Worm (Caenorhabditis elegans) whole organism, midembryonic: Measurements from ENCODE around the gene cyk-1.

Experiments used
- T22C8.4 ChIP-seq: fragments of 200-800 bp; sonication (Bioruptor generic); IDR thresholded peaks from 2 replicates; pipeline ENCODE4 v1.3.6; 2022; ENCODE audit warnings: missing genetic modification characterization, missing compliant biosample characterization
- cog-1 ChIP-seq: sonication (generic microtip); optimal IDR thresholded peaks from 2 replicates; lab custom pipeline; 2016; ENCODE audit warnings: missing genetic modification characterization, missing compliant biosample characterization
- flt-1 ChIP-seq: fragments of 200-800 bp; sonication (Bioruptor generic); IDR thresholded peaks from 2 replicates; pipeline ENCODE4 v1.3.6; 2022; ENCODE audit warnings: missing genetic modification characterization, missing compliant biosample characterization
- klf-2 ChIP-seq: fragments of 200-800 bp; sonication (Bioruptor generic); conservative IDR thresholded peaks from 2 replicates; pipeline ENCODE4 v1.3.6; 2022; ENCODE audit warnings: missing genetic modification reagents, missing genetic modification characterization, missing compliant biosample characterization
- med-1 ChIP-seq: sonication (generic microtip); optimal IDR thresholded peaks from 2 replicates; lab custom pipeline; 2017; ENCODE audit warnings: missing genetic modification characterization, mild to moderate bottlenecking, missing compliant biosample characterization, antibody characterized with exemption, missing genetic modification reagents; ENCODE audit not compliant: insufficient read depth
- ref-1 ChIP-seq: fragments of 200-800 bp; sonication (Bioruptor generic); conservative IDR thresholded peaks from 2 replicates; pipeline ENCODE4 v1.3.6; 2022; ENCODE audit warnings: missing genetic modification reagents, missing genetic modification characterization, missing compliant biosample characterization
- tab-1 ChIP-seq: fragments of 200-800 bp; sonication (Bioruptor generic); IDR thresholded peaks from 2 replicates; pipeline ENCODE4 v1.3.6; 2022; ENCODE audit warnings: missing genetic modification characterization, missing compliant biosample characterization
- ztf-23 ChIP-seq: fragments of 200-800 bp; sonication (Bioruptor generic); IDR thresholded peaks from 2 replicates; pipeline ENCODE4 v1.3.6; 2022; ENCODE audit warnings: missing genetic modification reagents, missing genetic modification characterization, missing compliant biosample characterization
- ztf-29 ChIP-seq: fragments of 200-800 bp; sonication (Bioruptor generic); IDR thresholded peaks from 2 replicates; pipeline ENCODE4 v1.3.6; 2022; ENCODE audit warnings: missing genetic modification reagents, missing genetic modification characterization, missing compliant biosample characterization

Gene cyk-1

ce11 chrIII:7064185-7064584 lies 35.2 kb upstream of the cyk-1 start, which contains the start of gene R01H2.4:
R01H2.4 (minus strand) TSS chrIII:7064285.
- no peak for TF ChIP-seq ztf-23
- no peak for TF ChIP-seq cog-1 (tag; lab: Kevin White, UChicago)
- no peak for TF ChIP-seq T22C8.4
- no peak for TF ChIP-seq tab-1 (GFP tag; lab: Robert Waterston, UW)
- no peak for TF ChIP-seq flt-1 (GFP tag; lab: Robert Waterston, UW)
- no peak for TF ChIP-seq klf-2
- no peak for TF ChIP-seq ref-1 (GFP tag; lab: Robert Waterston, UW)
- no peak for TF ChIP-seq ztf-29 (GFP tag; lab: Robert Waterston, UW)
- TF ChIP-seq med-1 (GFP tag; lab: Kevin White, UChicago): no peak

DNA sequence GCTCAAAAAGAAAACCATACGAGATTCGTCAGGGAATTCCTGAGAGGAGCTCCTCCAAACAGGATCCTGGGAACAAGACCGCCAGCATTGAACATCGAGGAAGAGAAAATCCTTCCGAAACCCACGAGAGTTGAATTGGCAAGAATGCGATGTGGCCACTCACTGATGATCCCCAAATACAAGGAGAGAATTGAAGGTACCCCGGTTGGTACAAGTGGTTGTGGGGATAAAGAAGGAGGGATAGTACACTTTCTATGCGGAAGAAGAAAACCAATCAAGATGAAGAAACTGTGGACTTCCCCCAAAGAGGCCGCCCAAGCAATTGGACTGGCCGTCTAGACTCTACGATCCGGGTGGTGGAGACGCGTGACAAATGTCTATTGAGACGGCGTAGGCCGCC lies 34.1 kb upstream of the cyk-1 start:
- TF ChIP-seq flt-1 (GFP tag; lab: Robert Waterston, UW) (no peak), klf-2 (no peak), ref-1 (GFP tag; lab: Robert Waterston, UW) (no peak), ztf-23 (no peak), cog-1 (tag; lab: Kevin White, UChicago) (no peak), tab-1 (GFP tag; lab: Robert Waterston, UW) (no peak), med-1 (GFP tag; lab: Kevin White, UChicago) (no peak), T22C8.4 (no peak), ztf-29 (GFP tag; lab: Robert Waterston, UW) (no peak)

ce11 chrIII:7062580-7062979 lies 33.6 kb upstream of the cyk-1 start, which contains the start of gene R01H2.1:
R01H2.1 (plus strand) TSS chrIII:7062880.
- no peak for TF ChIP-seq ztf-23
- TF ChIP-seq ref-1 (GFP tag; lab: Robert Waterston, UW): no peak
- no peak for TF ChIP-seq flt-1 (GFP tag; lab: Robert Waterston, UW)
- TF ChIP-seq klf-2: no peak
- TF ChIP-seq tab-1 (GFP tag; lab: Robert Waterston, UW): no peak
- TF ChIP-seq ztf-29 (GFP tag; lab: Robert Waterston, UW): no peak
- TF ChIP-seq T22C8.4: no peak
- TF ChIP-seq cog-1 (tag; lab: Kevin White, UChicago): no peak
- no peak for TF ChIP-seq med-1 (GFP tag; lab: Kevin White, UChicago)

DNA sequence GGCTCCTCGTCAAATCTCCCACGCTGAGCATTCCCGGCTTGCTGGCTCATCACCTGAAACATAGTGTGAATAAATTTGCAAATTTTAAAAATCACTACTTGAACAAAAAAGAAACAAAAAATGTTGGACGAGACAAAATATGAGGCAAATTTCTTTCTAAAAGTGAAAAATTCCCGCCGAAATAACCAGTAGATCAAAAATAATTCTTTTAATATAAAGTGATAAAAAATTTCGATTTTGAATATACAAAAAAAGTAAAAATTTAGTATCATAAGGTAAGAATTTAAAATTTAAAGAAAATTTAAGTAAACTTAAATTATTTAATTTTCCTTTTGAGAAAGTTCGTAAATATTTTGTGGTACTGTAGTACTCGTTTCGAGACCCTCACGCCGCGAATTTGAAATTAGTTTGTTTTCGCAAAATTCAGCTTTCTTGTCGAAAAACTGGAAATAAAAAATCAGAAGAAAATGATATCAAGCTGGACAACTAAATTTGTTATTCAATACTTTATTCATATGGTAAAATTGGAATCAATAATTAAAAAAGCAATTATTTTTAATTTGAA lies 31.6 kb upstream of the cyk-1 start, which contains the start of gene egg-2:
egg-2 (minus strand) TSS at position 53 of the 565 bp plus-strand sequence.
- TF ChIP-seq klf-2: no peak
- TF ChIP-seq med-1 (GFP tag; lab: Kevin White, UChicago): no peak
- TF ChIP-seq cog-1 (tag; lab: Kevin White, UChicago): no peak
- no peak for TF ChIP-seq T22C8.4
- no peak for TF ChIP-seq ztf-29 (GFP tag; lab: Robert Waterston, UW)
- TF ChIP-seq flt-1 (GFP tag; lab: Robert Waterston, UW): no peak
- no peak for TF ChIP-seq tab-1 (GFP tag; lab: Robert Waterston, UW)
- no peak for TF ChIP-seq ref-1 (GFP tag; lab: Robert Waterston, UW)
- no peak for TF ChIP-seq ztf-23

- TF ChIP-seq cog-1 (tag; lab: Kevin White, UChicago) (no peak), flt-1 (GFP tag; lab: Robert Waterston, UW) (no peak), tab-1 (GFP tag; lab: Robert Waterston, UW) (no peak), ztf-23 (no peak), klf-2 (no peak), ref-1 (GFP tag; lab: Robert Waterston, UW) (no peak), T22C8.4 (no peak), med-1 (GFP tag; lab: Kevin White, UChicago) (no peak), ztf-29 (GFP tag; lab: Robert Waterston, UW) (no peak)
Observed at ce11 chrIII:7056241-7056640, 27.2 kb upstream of the cyk-1 start, which contains the start of gene R01H2.2. R01H2.2 (plus strand) TSS chrIII:7056541.

- no peak for TF ChIP-seq med-1 (GFP tag; lab: Kevin White, UChicago)
- no peak for TF ChIP-seq ztf-29 (GFP tag; lab: Robert Waterston, UW)
- no peak for TF ChIP-seq ztf-23
- no peak for TF ChIP-seq klf-2
- no peak for TF ChIP-seq T22C8.4
- no peak for TF ChIP-seq ref-1 (GFP tag; lab: Robert Waterston, UW)
- TF ChIP-seq flt-1 (GFP tag; lab: Robert Waterston, UW): no peak
- TF ChIP-seq tab-1 (GFP tag; lab: Robert Waterston, UW): no peak
- no peak for TF ChIP-seq cog-1 (tag; lab: Kevin White, UChicago)
Observed at ce11 chrIII:7045643-7046042, 16.6 kb upstream of the cyk-1 start, which contains the start of gene R01H2.7. R01H2.7 (minus strand) TSS chrIII:7045743.

DNA sequence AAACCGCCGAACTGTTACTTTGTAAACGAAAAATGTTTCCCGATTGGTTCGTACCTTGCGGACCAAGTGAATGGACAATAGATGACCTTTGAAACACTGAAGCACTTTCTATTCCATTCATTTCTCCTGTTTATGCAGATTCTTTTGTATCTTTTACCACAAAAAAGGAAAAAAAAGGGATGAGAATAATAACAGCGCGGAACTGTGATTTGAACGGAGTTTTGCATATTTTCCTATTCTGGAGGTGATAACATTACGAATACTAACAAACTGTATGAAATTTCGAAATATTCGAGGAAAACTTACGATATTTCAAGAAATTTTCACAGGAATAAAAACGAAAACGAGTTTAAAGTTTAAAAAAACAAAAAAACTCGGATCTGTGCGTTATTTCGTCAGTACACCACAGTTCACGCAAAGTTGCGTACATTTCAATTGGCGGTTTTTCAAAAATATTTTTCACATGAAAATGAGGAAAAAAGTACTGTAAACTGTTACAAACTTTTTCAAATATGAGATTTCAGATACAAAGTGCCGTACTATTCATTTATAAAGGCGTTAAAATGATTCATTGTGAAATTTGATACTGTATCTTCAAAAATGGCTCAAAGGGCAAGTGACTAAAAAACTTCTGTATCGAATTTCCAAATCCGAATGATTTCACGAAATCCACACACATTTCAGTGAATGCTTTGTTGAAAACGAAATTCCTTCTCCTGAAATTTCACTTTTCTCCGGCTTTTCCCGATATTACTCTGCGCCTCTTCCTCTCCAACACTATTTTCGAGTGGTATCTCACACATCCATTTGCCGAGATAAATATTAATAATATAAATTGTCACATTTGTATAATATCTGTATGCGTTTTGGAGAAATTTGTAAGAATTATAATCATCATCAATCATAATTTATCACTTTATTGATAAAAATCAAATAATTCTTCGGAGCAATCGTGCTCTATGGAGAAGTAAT lies 5.5 kb upstream of the cyk-1 start:
- TF ChIP-seq flt-1 (GFP tag; lab: Robert Waterston, UW) (no peak), ztf-23 (no peak), T22C8.4 (no peak), med-1 (GFP tag; lab: Kevin White, UChicago) (no peak), klf-2 (no peak), ztf-29 (GFP tag; lab: Robert Waterston, UW) (no peak), cog-1 (tag; lab: Kevin White, UChicago) (no peak), ref-1 (GFP tag; lab: Robert Waterston, UW) (no peak)

DNA sequence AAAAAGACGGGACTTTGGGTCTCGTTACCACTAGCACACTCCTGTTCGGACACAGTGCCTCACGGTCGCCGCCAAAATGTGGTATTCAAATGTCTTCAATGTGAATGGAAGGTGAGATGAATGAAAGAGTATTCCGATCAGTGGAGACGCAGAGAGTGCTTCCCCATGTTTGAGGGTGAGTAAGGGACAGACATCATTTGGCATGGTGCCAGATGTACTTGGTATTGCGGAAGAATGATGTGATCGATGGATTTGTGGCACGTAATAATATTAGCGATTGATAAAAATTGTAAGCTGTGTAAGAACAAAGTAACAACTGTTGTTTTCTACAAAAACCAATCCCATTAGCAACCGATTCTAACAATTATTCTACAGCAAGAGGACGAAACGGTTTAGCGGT lies 3.1 kb upstream of the cyk-1 start:
- TF ChIP-seq T22C8.4: no peak
- TF ChIP-seq ztf-23: no peak
- no peak for TF ChIP-seq ztf-29 (GFP tag; lab: Robert Waterston, UW)
- TF ChIP-seq cog-1 (tag; lab: Kevin White, UChicago): no peak
- no peak for TF ChIP-seq flt-1 (GFP tag; lab: Robert Waterston, UW)
- TF ChIP-seq klf-2: no peak
- TF ChIP-seq tab-1 (GFP tag; lab: Robert Waterston, UW): no peak
- no peak for TF ChIP-seq ref-1 (GFP tag; lab: Robert Waterston, UW)
- no peak for TF ChIP-seq med-1 (GFP tag; lab: Kevin White, UChicago)
